Worm (Caenorhabditis elegans) whole organism, L2 larva: Measurements from ENCODE around the gene K08H2.7.

Source experiments
- C34F6.9 ChIP-seq: fragments of 150-350 bp; optimal IDR thresholded peaks from 2 replicates; lab custom pipeline; 2014; ENCODE audit warnings: missing biosample characterization, missing genetic modification characterization
- F13H6.1 ChIP-seq: sonication (generic microtip); optimal IDR thresholded peaks from 2 replicates; lab custom pipeline; 2016; ENCODE audit warnings: missing genetic modification characterization, missing compliant biosample characterization
- Y55F3AM.14 ChIP-seq: fragments of 200-800 bp; sonication (Bioruptor generic); optimal IDR thresholded peaks from 2 replicates; lab custom pipeline; 2018; ENCODE audit warnings: mild to moderate bottlenecking, missing genetic modification characterization, missing compliant biosample characterization
- ZK546.5 ChIP-seq: sonication (generic microtip); optimal IDR thresholded peaks from 2 replicates; lab custom pipeline; 2017; ENCODE audit warnings: missing biosample characterization, missing genetic modification characterization
- alr-1 ChIP-seq: fragments of 150-350 bp; optimal IDR thresholded peaks from 2 replicates; lab custom pipeline; 2014; ENCODE audit warnings: missing biosample characterization, missing genetic modification characterization
- aly-2 ChIP-seq: fragments of 150-350 bp; optimal IDR thresholded peaks from 2 replicates; lab custom pipeline; 2014; ENCODE audit warnings: missing biosample characterization, missing genetic modification characterization
- blmp-1 ChIP-seq: sonication (generic microtip); optimal IDR thresholded peaks from 2 replicates; lab custom pipeline; 2017; ENCODE audit warnings: missing genetic modification characterization, mild to moderate bottlenecking, missing compliant biosample characterization, antibody characterized with exemption, moderate library complexity; ENCODE audit not compliant: insufficient read depth
- ceh-16 ChIP-seq: fragments of 150-350 bp; optimal IDR thresholded peaks from 2 replicates; lab custom pipeline; 2014; ENCODE audit warnings: missing biosample characterization, missing genetic modification characterization
- ceh-82 ChIP-seq: fragments of 150-350 bp; optimal IDR thresholded peaks from 2 replicates; lab custom pipeline; 2014; ENCODE audit warnings: missing biosample characterization, missing genetic modification characterization
- crh-2 ChIP-seq: sonication (generic microtip); optimal IDR thresholded peaks from 2 replicates; lab custom pipeline; 2017; ENCODE audit warnings: missing biosample characterization, missing genetic modification characterization
- egl-27 ChIP-seq: sonication (generic microtip); optimal IDR thresholded peaks from 3 replicates; lab custom pipeline; 2017; ENCODE audit warnings: missing biosample characterization, missing genetic modification reagents, missing genetic modification characterization
- elt-1 ChIP-seq: fragments of 150-350 bp; optimal IDR thresholded peaks from 2 replicates; lab custom pipeline; 2014; ENCODE audit warnings: missing biosample characterization, missing genetic modification characterization
- lin-11 ChIP-seq: fragments of 150-350 bp; sonication (generic microtip); optimal IDR thresholded peaks from 2 replicates; lab custom pipeline; 2014; ENCODE audit warnings: missing biosample characterization, missing genetic modification characterization, inconsistent platforms, mixed read lengths
- lin-13 ChIP-seq: fragments of 150-350 bp; optimal IDR thresholded peaks from 2 replicates; lab custom pipeline; 2014; ENCODE audit warnings: missing biosample characterization, missing genetic modification reagents, missing genetic modification characterization
- lin-39 ChIP-seq: fragments of 150-350 bp; optimal IDR thresholded peaks from 2 replicates; lab custom pipeline; 2014; ENCODE audit warnings: missing biosample characterization, missing genetic modification reagents, missing genetic modification characterization
- lsy-2 ChIP-seq, 2 experiments: fragments of 150-350 bp in 1 of 2; sonication (generic microtip) in 1 of 2; optimal IDR thresholded peaks; 2 replicates each; lab custom pipeline; 2014 to 2017; ENCODE audit warnings: missing biosample characterization in 2 of 2, missing genetic modification characterization in 2 of 2
- mab-5 ChIP-seq: fragments of 150-350 bp; optimal IDR thresholded peaks from 2 replicates; lab custom pipeline; 2014; ENCODE audit warnings: missing biosample characterization, missing genetic modification characterization
- mbf-1 ChIP-seq: sonication (generic microtip); optimal IDR thresholded peaks from 2 replicates; lab custom pipeline; 2017; ENCODE audit warnings: missing biosample characterization, missing genetic modification characterization
- mdl-1 ChIP-seq, 2 experiments: fragments of 150-350 bp in 1 of 2; sonication (generic microtip) in 1 of 2; optimal IDR thresholded peaks; 2 replicates each; lab custom pipeline; 2017; ENCODE audit warnings: missing biosample characterization in 2 of 2, missing genetic modification characterization in 2 of 2
- nhr-10 ChIP-seq: sonication (generic microtip); optimal IDR thresholded peaks from 2 replicates; lab custom pipeline; 2017; ENCODE audit warnings: missing biosample characterization, missing genetic modification characterization
- nhr-12 ChIP-seq: fragments of 150-350 bp; optimal IDR thresholded peaks from 2 replicates; lab custom pipeline; 2014; ENCODE audit warnings: missing biosample characterization, missing genetic modification characterization
- nhr-129 ChIP-seq: fragments of 150-350 bp; optimal IDR thresholded peaks from 2 replicates; lab custom pipeline; 2014; ENCODE audit warnings: missing biosample characterization, missing genetic modification characterization
- nhr-21 ChIP-seq: fragments of 150-350 bp; optimal IDR thresholded peaks from 2 replicates; lab custom pipeline; 2014; ENCODE audit warnings: missing biosample characterization, missing genetic modification characterization
- nhr-23 ChIP-seq: fragments of 150-350 bp; optimal IDR thresholded peaks from 2 replicates; lab custom pipeline; 2014; ENCODE audit warnings: missing biosample characterization, missing genetic modification reagents, missing genetic modification characterization
- nhr-237 ChIP-seq: fragments of 150-350 bp; optimal IDR thresholded peaks from 2 replicates; lab custom pipeline; 2014; ENCODE audit warnings: missing biosample characterization, missing genetic modification characterization
- nhr-25 ChIP-seq: fragments of 150-350 bp; sonication (generic microtip); optimal IDR thresholded peaks from 3 replicates; lab custom pipeline; 2014; ENCODE audit warnings: missing biosample characterization, missing genetic modification characterization
- nhr-6 ChIP-seq: fragments of 150-350 bp; optimal IDR thresholded peaks from 2 replicates; lab custom pipeline; 2014; ENCODE audit warnings: missing biosample characterization, missing genetic modification characterization
- nhr-77 ChIP-seq: fragments of 150-350 bp; optimal IDR thresholded peaks from 2 replicates; lab custom pipeline; 2014; ENCODE audit warnings: missing biosample characterization, missing genetic modification characterization
- peb-1 ChIP-seq: fragments of 150-350 bp; optimal IDR thresholded peaks from 2 replicates; lab custom pipeline; 2014; ENCODE audit warnings: missing biosample characterization, missing genetic modification characterization
- skn-1 ChIP-seq: sonication (generic microtip); optimal IDR thresholded peaks from 2 replicates; lab custom pipeline; 2017; ENCODE audit warnings: missing biosample characterization, missing genetic modification characterization
- sma-3 ChIP-seq: sonication (generic microtip); optimal IDR thresholded peaks from 2 replicates; lab custom pipeline; 2016; ENCODE audit warnings: missing genetic modification reagents, missing genetic modification characterization, missing compliant biosample characterization
- sma-9 ChIP-seq, 2 experiments: fragments of 150-350 bp in 1 of 2; sonication (generic microtip) in 1 of 2; optimal IDR thresholded peaks; 2 replicates each; lab custom pipeline; 2014 to 2016; ENCODE audit warnings: missing genetic modification characterization in 2 of 2, mild to moderate bottlenecking in 1 of 2, missing biosample characterization in 1 of 2, missing compliant biosample characterization in 1 of 2, missing genetic modification reagents in 1 of 2, moderate library complexity in 1 of 2
- snpc-4 ChIP-seq: fragments of 150-350 bp; optimal IDR thresholded peaks from 2 replicates; lab custom pipeline; 2014; ENCODE audit warnings: missing biosample characterization, missing genetic modification characterization
- unc-39 ChIP-seq: fragments of 150-350 bp; optimal IDR thresholded peaks from 2 replicates; lab custom pipeline; 2014; ENCODE audit warnings: missing biosample characterization, missing genetic modification characterization
- unc-55 ChIP-seq: fragments of 150-350 bp; sonication (generic microtip); optimal IDR thresholded peaks from 3 replicates; lab custom pipeline; 2014; ENCODE audit warnings: missing biosample characterization, missing genetic modification reagents, missing genetic modification characterization
- zag-1 ChIP-seq: fragments of 150-350 bp; optimal IDR thresholded peaks from 2 replicates; lab custom pipeline; 2014; ENCODE audit warnings: missing biosample characterization, missing genetic modification characterization
- ztf-1 ChIP-seq: fragments of 200-800 bp; sonication (Bioruptor generic); conservative IDR thresholded peaks from 2 replicates; pipeline ENCODE4 v1.3.6; 2022; ENCODE audit warnings: missing genetic modification characterization, missing compliant biosample characterization
- ztf-11 ChIP-seq: sonication (generic microtip); optimal IDR thresholded peaks from 2 replicates; lab custom pipeline; 2017; ENCODE audit warnings: missing biosample characterization, missing genetic modification characterization

The K08H2.7 gene

DNA sequence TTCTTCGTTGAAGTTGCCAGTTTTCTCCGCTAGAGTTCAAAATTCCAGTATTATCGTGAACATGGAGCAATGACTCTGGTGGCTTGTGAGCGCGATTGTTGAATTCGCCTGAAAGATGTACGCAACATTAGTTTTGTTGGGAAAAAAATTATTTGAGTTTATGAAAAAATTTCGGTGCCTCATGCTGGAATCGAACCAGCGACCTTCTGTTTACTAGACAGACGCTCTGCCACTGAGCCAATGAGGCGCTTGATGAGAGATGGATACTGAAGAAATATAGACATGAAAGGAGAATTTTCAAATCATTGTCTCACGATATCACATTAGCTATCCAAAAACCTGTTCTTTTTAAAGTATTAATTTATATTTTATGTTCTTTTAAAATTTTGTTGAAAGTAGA lies 35.2 kb upstream of the K08H2.7 start:
- TF ChIP-seq mdl-1 (tag; optimal IDR thresholded peaks at IDR 0.05; lab: Kevin White, UChicago) (no peak), aly-2 (tag; lab: Kevin White, UChicago) (no peak), crh-2 (tag; lab: Kevin White, UChicago) (peak; percentile 7), nhr-237 (tag; lab: Kevin White, UChicago) (no peak), lin-13 (GFP tag; lab: Kevin White, UChicago) (no peak), sma-9 (GFP tag; optimal IDR thresholded peaks at IDR 0.05; lab: Kevin White, UChicago) (peak; percentile 19), sma-9 (tag; optimal IDR thresholded peaks at IDR 0.05; lab: Kevin White, UChicago) (no peak), nhr-21 (peak; percentile 1), nhr-6 (tag; lab: Kevin White, UChicago) (no peak), Y55F3AM.14 (GFP tag; lab: Kevin White, UChicago) (no peak)
- TF ChIP-seq, all 48 proteins: peak for 3

ce11 chrX:13278876-13279275 lies 30.6 kb upstream of the K08H2.7 start, which contains the start of gene phf-33:
phf-33 (minus strand) TSS chrX:13278976.
- TF ChIP-seq mdl-1 (tag; optimal IDR thresholded peaks at IDR 0.05; lab: Kevin White, UChicago) (no peak), egl-27 (no peak), crh-2 (tag; lab: Kevin White, UChicago) (no peak)

ce11 chrX:13274102-13274501 lies 25.9 kb upstream of the K08H2.7 start, which contains the start of gene cyp-14A3:
cyp-14A3 (minus strand) TSS chrX:13274202.
- TF ChIP-seq elt-1 (tag; lab: Kevin White, UChicago): no peak
- TF ChIP-seq ztf-11 (tag; lab: Kevin White, UChicago): no peak
- TF ChIP-seq unc-55 (GFP tag; lab: Kevin White, UChicago): no peak
- no peak for TF ChIP-seq Y55F3AM.14 (GFP tag; lab: Kevin White, UChicago)
- TF ChIP-seq mab-5 (tag; lab: Kevin White, UChicago): no peak
- no peak for TF ChIP-seq sma-3 (GFP tag; lab: Kevin White, UChicago)
- TF ChIP-seq blmp-1 (tag; lab: Kevin White, UChicago): no peak
- TF ChIP-seq sma-9 (GFP tag; optimal IDR thresholded peaks at IDR 0.05; lab: Kevin White, UChicago): no peak
- TF ChIP-seq sma-9 (tag; optimal IDR thresholded peaks at IDR 0.05; lab: Kevin White, UChicago): no peak
- no peak for TF ChIP-seq nhr-25 (tag; lab: Kevin White, UChicago)

ce11 chrX:13269586-13269985 lies 21.3 kb upstream of the K08H2.7 start, which contains the start of gene cyp-14A2:
cyp-14A2 (minus strand) TSS chrX:13269686.
- TF ChIP-seq C34F6.9 (tag; lab: Kevin White, UChicago): no peak
- no peak for TF ChIP-seq nhr-25 (tag; lab: Kevin White, UChicago)
- no peak for TF ChIP-seq mbf-1
- TF ChIP-seq lin-39 (tag; lab: Kevin White, UChicago): no peak
- no peak for TF ChIP-seq nhr-23 (tag; lab: Kevin White, UChicago)
- TF ChIP-seq ceh-16 (tag; lab: Kevin White, UChicago): no peak
- TF ChIP-seq nhr-10 (tag; lab: Kevin White, UChicago): no peak
- no peak for TF ChIP-seq lsy-2 (tag; optimal IDR thresholded peaks at IDR 0.05; lab: Kevin White, UChicago)
- no peak for TF ChIP-seq nhr-129 (tag; lab: Kevin White, UChicago)
- no peak for TF ChIP-seq snpc-4 (tag; lab: Kevin White, UChicago)
- TF ChIP-seq ceh-82 (tag; lab: Kevin White, UChicago): no peak
- TF ChIP-seq Y55F3AM.14 (GFP tag; lab: Kevin White, UChicago): no peak
- no peak for TF ChIP-seq alr-1 (tag; lab: Kevin White, UChicago)

DNA sequence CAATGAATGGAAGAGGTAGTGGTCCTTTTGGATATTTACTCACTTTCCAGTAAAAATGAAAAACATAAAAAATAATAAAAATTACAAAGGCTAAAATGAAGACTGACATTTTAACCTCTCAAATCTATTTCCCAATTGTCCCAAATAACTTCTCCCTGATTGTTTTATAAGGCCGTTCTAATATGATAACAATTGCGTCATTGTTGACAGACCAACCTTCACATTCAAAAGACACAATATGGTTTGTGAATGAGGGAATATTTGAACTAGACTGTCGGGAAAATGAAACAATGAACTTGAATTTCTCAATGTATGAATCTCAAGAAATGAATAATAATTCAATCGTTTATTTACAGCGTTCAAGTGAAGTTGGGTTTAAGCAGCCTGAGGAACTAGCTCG lies 19.0 kb upstream of the K08H2.7 start, which contains the start of gene cyp-14A1:
cyp-14A1 (minus strand) TSS at position 126 of the 400 bp plus-strand sequence.
- no peak for TF ChIP-seq lin-11 (tag; lab: Kevin White, UChicago)
- peak; percentile 74 for TF ChIP-seq nhr-129 (tag; lab: Kevin White, UChicago)
- TF ChIP-seq, all 48 proteins: peak for 1

DNA sequence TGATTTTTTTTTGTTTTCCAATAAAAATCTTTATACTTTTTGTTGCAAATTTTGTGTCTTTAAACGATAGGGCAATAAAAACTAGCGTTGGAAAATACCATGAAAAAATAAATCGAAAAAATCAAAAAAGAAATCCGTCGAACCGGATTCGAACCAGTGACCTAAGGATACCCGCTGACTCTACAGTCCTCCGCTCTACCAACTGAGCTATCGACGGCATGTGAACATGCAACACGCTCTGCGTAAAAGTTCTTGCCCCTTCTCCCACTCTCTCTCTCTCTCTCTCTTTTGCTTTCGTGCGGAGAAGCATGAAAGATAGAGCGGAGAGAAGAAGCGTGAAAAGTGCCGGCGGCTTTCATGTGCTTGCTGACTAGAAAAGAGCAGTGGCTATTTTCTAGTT lies 16.3 kb upstream of the K08H2.7 start:
- TF ChIP-seq ZK546.5 (tag; lab: Kevin White, UChicago) (no peak), C34F6.9 (tag; lab: Kevin White, UChicago) (peak; percentile 36), nhr-10 (tag; lab: Kevin White, UChicago) (no peak), blmp-1 (tag; lab: Kevin White, UChicago) (no peak), nhr-77 (tag; lab: Kevin White, UChicago) (no peak), nhr-12 (tag; lab: Kevin White, UChicago) (no peak), zag-1 (tag; lab: Kevin White, UChicago) (peak; percentile 45), lin-13 (GFP tag; lab: Kevin White, UChicago) (no peak), unc-39 (tag; lab: Kevin White, UChicago) (no peak), sma-3 (GFP tag; lab: Kevin White, UChicago) (peak; percentile 30), F13H6.1 (tag; lab: Kevin White, UChicago) (peak; percentile 65), ztf-1 (GFP tag; lab: Robert Waterston, UW) (no peak), Y55F3AM.14 (GFP tag; lab: Kevin White, UChicago) (peak; percentile 23), aly-2 (tag; lab: Kevin White, UChicago) (no peak), nhr-21 (peak; percentile 42), sma-9 (GFP tag; optimal IDR thresholded peaks at IDR 0.05; lab: Kevin White, UChicago) (peak; percentile 68), sma-9 (tag; optimal IDR thresholded peaks at IDR 0.05; lab: Kevin White, UChicago) (no peak), lin-39 (tag; lab: Kevin White, UChicago) (no peak), peb-1 (no peak), crh-2 (tag; lab: Kevin White, UChicago) (peak; percentile 36), unc-55 (GFP tag; lab: Kevin White, UChicago) (peak; percentile 66), nhr-23 (tag; lab: Kevin White, UChicago) (no peak), snpc-4 (tag; lab: Kevin White, UChicago) (no peak), egl-27 (no peak), skn-1 (tag; lab: Kevin White, UChicago) (no peak), nhr-6 (tag; lab: Kevin White, UChicago) (no peak), elt-1 (tag; lab: Kevin White, UChicago) (no peak)
